Worm (Caenorhabditis elegans): Measurements from ENCODE around the gene str-247.

DNA sequence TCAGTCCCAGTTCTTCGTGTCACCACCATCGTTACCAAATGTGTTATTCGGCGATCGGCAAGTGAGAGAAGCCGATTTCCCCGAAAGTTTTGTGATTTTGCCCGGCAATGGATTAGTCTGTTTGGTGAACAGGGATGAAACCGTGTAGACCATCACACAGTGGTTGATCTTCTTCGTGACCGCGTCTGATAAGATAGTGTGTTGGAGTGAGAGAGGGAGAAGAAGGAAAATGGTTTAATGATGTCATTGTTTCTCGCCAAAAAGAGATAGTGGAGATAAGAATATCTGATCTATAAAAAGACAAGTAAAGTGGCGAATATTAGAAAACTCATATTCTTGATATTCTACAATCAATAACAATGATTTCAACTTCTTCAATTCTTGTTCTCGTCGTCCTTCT, 26.0 kb downstream of the str-247 start, which contains the start of gene nlp-31:
- TF ChIP-seq nhr-77 (tag; optimal IDR thresholded peaks at IDR 0.05) (no peak), nhr-28 (tag; optimal IDR thresholded peaks at IDR 0.05) (no peak), nhr-11 (tag; optimal IDR thresholded peaks at IDR 0.05) (no peak), ama-1 (optimal IDR thresholded peaks at IDR 0.05) (no peak), zag-1 (tag; optimal IDR thresholded peaks at IDR 0.05) (no peak), unc-62 (GFP tag; optimal IDR thresholded peaks at IDR 0.05) (no peak), ceh-88 (GFP tag; IDR thresholded peaks at IDR 0.05) (no peak), C34B4.2 (tag; optimal IDR thresholded peaks at IDR 0.05) (no peak), lsy-2 (tag; optimal IDR thresholded peaks at IDR 0.05) (peak in 1 of 2 experiments; percentile 21), lin-35 (GFP tag; optimal IDR thresholded peaks at IDR 0.05) (peak in 1 of 2 experiments; percentile 43), tbx-2 (tag; optimal IDR thresholded peaks at IDR 0.05) (peak; percentile 27), dpl-1 (GFP tag; optimal IDR thresholded peaks at IDR 0.05) (no peak), pqm-1 (tag; optimal IDR thresholded peaks at IDR 0.05) (no peak)

Measured in whole organism, L1 larva.